Worm (Caenorhabditis elegans): ENCODE results near the gene F43H9.3.

F43H9.3 gene

DNA sequence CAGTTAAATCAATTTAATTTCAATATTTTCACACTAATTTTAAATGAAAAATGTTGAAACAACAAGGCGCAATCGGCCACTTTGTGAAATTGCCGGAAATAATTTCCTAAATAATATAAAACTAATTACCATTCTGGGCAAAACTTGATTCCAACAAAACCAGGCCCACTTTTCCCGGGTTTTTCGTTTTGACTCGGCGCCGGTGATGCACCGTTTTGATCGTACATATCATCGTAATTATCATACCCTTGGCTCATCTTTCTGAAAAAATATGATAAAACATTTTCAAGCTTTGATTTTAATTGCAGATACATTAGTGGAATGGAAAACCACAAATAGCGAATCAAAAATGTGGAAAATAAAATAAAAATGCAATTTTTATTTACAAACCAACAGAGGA is 12.7 kb downstream of the F43H9.3 start, which contains the start of gene rpb-9:
Gene rpb-9, minus strand, starts transcription at position 314 of the 400 bp plus-strand sequence.
- TF ChIP-seq aly-1 (tag; optimal IDR thresholded peaks at IDR 0.05) (no peak), ama-1 (optimal IDR thresholded peaks at IDR 0.05) (no peak), scrt-1 (GFP tag; IDR thresholded peaks at IDR 0.05) (no peak), ceh-13 (GFP tag; optimal IDR thresholded peaks at IDR 0.05) (no peak), hmbx-1 (tag; optimal IDR thresholded peaks at IDR 0.05) (no peak), B0310.2 (tag; optimal IDR thresholded peaks at IDR 0.05) (no peak), tra-4 (tag; optimal IDR thresholded peaks at IDR 0.05) (no peak), flt-1 (GFP tag; IDR thresholded peaks at IDR 0.05) (no peak), tbx-11 (GFP tag; IDR thresholded peaks at IDR 0.05) (no peak), hmg-4 (GFP tag; optimal IDR thresholded peaks at IDR 0.05) (no peak), sea-1 (GFP tag; conservative IDR thresholded peaks at IDR 0.05) (no peak)

DNA sequence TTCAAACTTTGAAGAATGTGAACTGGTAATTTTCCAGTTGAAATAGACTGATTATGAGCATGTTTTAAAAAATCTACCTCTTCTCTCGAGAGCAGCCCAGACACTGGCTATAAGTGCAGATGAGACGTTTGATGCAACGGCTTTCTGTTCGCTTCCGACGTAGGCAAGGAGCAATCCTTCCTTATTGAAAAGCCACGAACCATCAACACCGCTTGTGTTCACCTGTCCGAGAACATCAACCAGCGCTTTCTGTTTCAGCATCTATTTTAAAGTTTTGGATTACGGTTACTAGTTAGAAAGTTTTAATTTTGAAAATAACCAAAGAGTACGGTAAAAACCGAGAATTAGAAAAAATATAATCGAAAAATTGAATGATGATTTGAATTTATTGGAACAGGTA is 13.9 kb downstream of the F43H9.3 start, which contains the start of gene lmtr-2:
Gene lmtr-2, minus strand, starts transcription at position 261 of the 400 bp plus-strand sequence.
- no peak for TF ChIP-seq ceh-36 (tag; optimal IDR thresholded peaks at IDR 0.05)
- peak; percentile 39 for TF ChIP-seq ama-1 (optimal IDR thresholded peaks at IDR 0.05)

DNA sequence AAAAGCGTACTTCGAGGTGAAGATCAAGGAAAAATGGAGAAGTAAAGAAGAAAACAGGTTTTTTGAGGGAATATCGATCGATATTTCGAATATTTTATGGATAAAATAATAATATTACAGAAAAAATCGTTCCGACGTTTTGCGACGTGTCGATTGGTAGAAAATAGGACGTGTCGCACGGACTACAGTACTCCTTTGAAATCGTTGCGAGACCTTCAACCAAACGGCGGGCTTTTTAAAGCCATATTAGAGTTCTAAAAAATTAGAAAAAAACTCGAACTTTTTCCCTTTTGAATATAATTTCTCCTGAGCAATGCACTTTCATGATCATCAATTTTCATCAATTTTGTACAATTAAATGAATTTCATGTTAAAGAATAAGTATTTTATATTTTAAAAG is 14.6 kb downstream of the F43H9.3 start, which contains the start of gene Y97E10AR.4:
Gene Y97E10AR.4, minus strand, starts transcription at position 131 of the 400 bp plus-strand sequence.
- TF ChIP-seq ama-1 (optimal IDR thresholded peaks at IDR 0.05) (no peak), tra-4 (tag; optimal IDR thresholded peaks at IDR 0.05) (no peak), tbx-11 (GFP tag; IDR thresholded peaks at IDR 0.05) (no peak), B0310.2 (tag; optimal IDR thresholded peaks at IDR 0.05) (no peak), aly-1 (tag; optimal IDR thresholded peaks at IDR 0.05) (no peak), hmbx-1 (tag; optimal IDR thresholded peaks at IDR 0.05) (no peak)

DNA sequence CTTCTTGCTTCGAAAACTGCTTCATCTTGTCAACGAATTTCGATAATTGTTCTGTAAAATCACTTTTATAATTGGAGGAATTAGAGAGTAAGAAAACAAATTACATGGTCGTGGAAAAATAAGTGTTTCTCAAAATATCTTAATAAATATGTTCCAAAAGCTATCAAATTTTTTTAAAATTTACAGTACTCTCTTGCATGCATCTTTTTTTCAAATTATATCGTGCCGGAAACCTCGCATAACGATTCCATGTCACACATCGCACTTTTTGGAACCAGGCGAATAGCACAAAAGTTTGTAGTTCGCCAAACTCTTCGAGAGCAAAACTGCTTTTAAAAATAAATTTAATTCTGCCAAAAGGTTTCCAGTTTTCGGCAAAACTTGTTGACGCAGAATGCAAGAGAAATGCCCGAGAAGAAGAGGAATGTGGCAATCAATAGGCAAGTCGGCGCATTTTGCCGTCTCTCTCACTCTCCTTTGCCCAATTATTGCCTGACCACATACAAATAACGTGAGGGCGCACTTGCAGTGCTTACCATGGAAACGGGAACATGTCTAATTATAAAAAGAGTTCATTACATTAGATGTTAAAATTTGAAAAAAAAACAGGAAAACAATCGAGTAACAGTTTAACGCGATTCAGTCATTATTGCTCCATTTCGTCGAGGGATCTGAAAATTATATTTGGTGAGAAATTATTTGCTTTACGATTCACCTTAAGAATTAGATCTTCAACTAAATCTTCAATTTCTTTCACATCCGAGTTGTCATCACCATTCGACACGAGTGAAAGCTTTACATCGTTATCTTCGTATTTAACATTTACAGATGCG is 17.1 kb downstream of the F43H9.3 start, which contains the start of gene Y97E10AR.3:
Gene Y97E10AR.3, minus strand, starts transcription at position 51 of the 833 bp plus-strand sequence.
- TF ChIP-seq F13C5.2 (tag; optimal IDR thresholded peaks at IDR 0.05) (no peak), B0310.2 (tag; optimal IDR thresholded peaks at IDR 0.05) (no peak), hmbx-1 (tag; optimal IDR thresholded peaks at IDR 0.05) (no peak), pes-1 (GFP tag; IDR thresholded peaks at IDR 0.05) (no peak), sea-1 (GFP tag; conservative IDR thresholded peaks at IDR 0.05) (no peak), ets-7 (tag; optimal IDR thresholded peaks at IDR 0.05) (no peak), aly-1 (tag; optimal IDR thresholded peaks at IDR 0.05) (no peak), scrt-1 (GFP tag; IDR thresholded peaks at IDR 0.05) (no peak), ama-1 (optimal IDR thresholded peaks at IDR 0.05) (no peak), flt-1 (GFP tag; IDR thresholded peaks at IDR 0.05) (no peak), ceh-36 (tag; optimal IDR thresholded peaks at IDR 0.05) (no peak), tbx-37 (GFP tag; conservative IDR thresholded peaks at IDR 0.05) (no peak), tra-4 (tag; optimal IDR thresholded peaks at IDR 0.05) (no peak), hnd-1 (tag; optimal IDR thresholded peaks at IDR 0.05) (no peak), tbx-11 (GFP tag; IDR thresholded peaks at IDR 0.05) (no peak), ceh-13 (GFP tag; optimal IDR thresholded peaks at IDR 0.05) (no peak), hmg-4 (GFP tag; optimal IDR thresholded peaks at IDR 0.05) (no peak)

DNA sequence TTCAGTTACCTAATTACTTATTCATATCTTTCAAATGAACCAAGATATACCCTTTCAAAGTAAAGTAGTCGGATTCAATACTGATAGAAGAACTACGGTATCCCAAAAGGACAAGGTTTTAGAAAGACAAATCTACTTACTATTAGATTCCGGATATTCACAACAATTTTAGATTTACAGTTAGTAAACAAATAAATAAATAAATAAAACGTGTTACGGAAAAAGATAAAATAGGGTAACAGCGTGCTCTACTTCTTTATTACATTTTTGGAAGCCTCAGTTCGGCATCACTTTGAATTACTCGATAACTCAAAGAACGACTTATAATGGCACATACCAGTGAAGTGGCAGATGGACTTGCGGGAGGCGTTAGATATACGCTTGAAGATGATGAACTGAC is 19.7 kb downstream of the F43H9.3 start, which contains the start of gene Y97E10AR.8:
Gene Y97E10AR.8, plus strand, starts transcription at position 301 of the 400 bp plus-strand sequence.
- no peak for TF ChIP-seq sea-1 (GFP tag; conservative IDR thresholded peaks at IDR 0.05)
- TF ChIP-seq B0310.2 (tag; optimal IDR thresholded peaks at IDR 0.05): no peak
- no peak for TF ChIP-seq scrt-1 (GFP tag; IDR thresholded peaks at IDR 0.05)
- TF ChIP-seq pes-1 (GFP tag; IDR thresholded peaks at IDR 0.05): no peak
- no peak for TF ChIP-seq flt-1 (GFP tag; IDR thresholded peaks at IDR 0.05)

DNA sequence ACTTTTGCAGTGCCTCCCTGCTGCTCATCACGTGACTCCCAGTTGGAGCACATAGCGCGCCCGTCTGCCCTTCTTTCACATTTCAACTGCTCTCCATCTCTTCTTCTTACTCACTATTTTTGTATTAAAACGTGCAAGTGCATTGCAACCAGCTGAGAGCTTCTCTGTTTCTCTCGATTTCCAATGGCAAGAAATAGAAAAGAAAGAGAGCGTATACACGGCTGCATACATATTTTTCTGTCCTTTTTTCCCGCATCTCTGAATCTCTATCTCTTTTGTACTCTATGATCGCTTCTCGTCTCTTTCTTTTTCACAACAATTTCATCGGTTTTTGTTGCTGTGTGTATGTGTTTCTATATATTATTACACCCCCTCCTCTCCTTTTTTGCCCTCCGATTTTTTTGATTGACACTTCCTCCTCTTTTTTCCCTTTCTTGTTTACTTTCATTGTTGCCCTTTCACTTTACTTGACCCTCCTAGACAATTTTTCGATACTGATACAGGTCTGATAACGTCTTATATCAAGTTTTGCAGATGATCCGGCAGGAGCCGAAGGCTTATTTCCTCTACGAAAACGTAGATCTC is 23.7 kb downstream of the F43H9.3 start, which contains the start of gene Y97E10AR.1:
Gene Y97E10AR.1, plus strand, starts transcription at position 535 of the 585 bp plus-strand sequence.
- TF ChIP-seq F13C5.2 (tag; optimal IDR thresholded peaks at IDR 0.05): peak; percentile 22
- peak; percentile 40 for TF ChIP-seq hmg-4 (GFP tag; optimal IDR thresholded peaks at IDR 0.05)
- no peak for TF ChIP-seq scrt-1 (GFP tag; IDR thresholded peaks at IDR 0.05)
- no peak for TF ChIP-seq aly-1 (tag; optimal IDR thresholded peaks at IDR 0.05)
- TF ChIP-seq tbx-11 (GFP tag; IDR thresholded peaks at IDR 0.05): no peak
- no peak for TF ChIP-seq B0310.2 (tag; optimal IDR thresholded peaks at IDR 0.05)
- no peak for TF ChIP-seq ceh-13 (GFP tag; optimal IDR thresholded peaks at IDR 0.05)
- TF ChIP-seq ceh-36 (tag; optimal IDR thresholded peaks at IDR 0.05): no peak
- peak; percentile 16 for TF ChIP-seq hnd-1 (tag; optimal IDR thresholded peaks at IDR 0.05)
- no peak for TF ChIP-seq sea-1 (GFP tag; conservative IDR thresholded peaks at IDR 0.05)
- TF ChIP-seq pes-1 (GFP tag; IDR thresholded peaks at IDR 0.05): no peak
- no peak for TF ChIP-seq flt-1 (GFP tag; IDR thresholded peaks at IDR 0.05)
- TF ChIP-seq hmbx-1 (tag; optimal IDR thresholded peaks at IDR 0.05): no peak
- TF ChIP-seq tbx-37 (GFP tag; conservative IDR thresholded peaks at IDR 0.05): no peak

DNA sequence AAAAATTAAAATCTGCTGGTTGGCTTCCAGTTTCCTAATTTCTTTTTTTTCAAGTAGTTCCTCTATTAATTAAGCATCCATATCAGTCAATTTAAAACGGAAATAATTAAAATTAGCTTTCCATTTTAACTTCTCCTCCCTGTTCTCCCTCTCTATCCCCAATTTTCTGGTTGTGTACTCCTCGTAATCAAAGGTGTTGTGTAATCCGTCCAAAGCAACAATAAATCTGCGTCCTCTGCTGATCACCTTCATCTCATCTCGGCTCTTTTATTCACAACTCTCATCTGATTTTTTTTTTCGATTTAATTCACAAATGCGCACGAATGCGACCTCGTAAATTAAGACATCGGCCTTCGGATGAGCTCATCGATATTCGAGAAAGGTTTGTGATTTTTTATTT is 28.9 kb downstream of the F43H9.3 start, which contains the start of gene Y97E10AR.2:
Gene Y97E10AR.2, plus strand, starts transcription at position 301 of the 400 bp plus-strand sequence.
- TF ChIP-seq ets-7 (tag; optimal IDR thresholded peaks at IDR 0.05) (no peak), F13C5.2 (tag; optimal IDR thresholded peaks at IDR 0.05) (no peak), pes-1 (GFP tag; IDR thresholded peaks at IDR 0.05) (no peak), tra-4 (tag; optimal IDR thresholded peaks at IDR 0.05) (no peak), hnd-1 (tag; optimal IDR thresholded peaks at IDR 0.05) (no peak), sea-1 (GFP tag; conservative IDR thresholded peaks at IDR 0.05) (no peak), flt-1 (GFP tag; IDR thresholded peaks at IDR 0.05) (no peak), aly-1 (tag; optimal IDR thresholded peaks at IDR 0.05) (no peak), ama-1 (optimal IDR thresholded peaks at IDR 0.05) (no peak)

Measured in whole organism, early embryonic.